Fruit fly (Drosophila melanogaster): Measurements from ENCODE around the gene tefu.
A peak's percentile ranks its signal among the peaks of the same experiment; 100 is the strongest.

The tefu gene

dm6 chr3R:15196134-15197034 is 45.7 kb downstream of the tefu start, which contains the start of the genes Kpc1 and CG42542 (continued):
- TF ChIP-seq BtbVII (GFP tag; optimal IDR thresholded peaks at IDR 0.05) = peak; percentile 32
- TF ChIP-seq crc (GFP tag; optimal IDR thresholded peaks at IDR 0.05) = peak; percentile 8
- TF ChIP-seq B-H2 (GFP tag; optimal IDR thresholded peaks at IDR 0.05) = peak; percentile 79
- peak; percentile 44 for TF ChIP-seq CG7372 (GFP tag; IDR thresholded peaks at IDR 0.05)
- TF ChIP-seq CG11560 (tag; IDR thresholded peaks at IDR 0.05) = no peak
- peak; percentile 59 for TF ChIP-seq CG6689 (GFP tag; IDR thresholded peaks at IDR 0.05)
- no peak for TF ChIP-seq C15 (GFP tag; IDR thresholded peaks at IDR 0.05)
- TF ChIP-seq CG3407 (GFP tag; optimal IDR thresholded peaks at IDR 0.05) = peak; percentile 9
- TF ChIP-seq CG11723 (GFP tag; optimal IDR thresholded peaks at IDR 0.05) = peak; percentile 56
- TF ChIP-seq CG1024 (GFP tag; IDR thresholded peaks at IDR 0.05) = no peak
- peak; percentile 20 for TF ChIP-seq CG15011 (GFP tag; optimal IDR thresholded peaks at IDR 0.05)
- no peak for TF ChIP-seq gcm (GFP tag; optimal IDR thresholded peaks at IDR 0.05)
- no peak; the same call in 1 of the 2 replicates for TF ChIP-seq Awh (GFP tag; IDR thresholded peaks at IDR 0.05)
- TF ChIP-seq CG11247 (GFP tag; IDR thresholded peaks at IDR 0.05) = peak; percentile 69
- TF ChIP-seq chm (GFP tag; IDR thresholded peaks at IDR 0.05) = peak; percentile 64; the same call in 1 of the 2 replicates
- peak; percentile 73 for TF ChIP-seq CG9727 (GFP tag; optimal IDR thresholded peaks at IDR 0.05)
- peak; percentile 59 for TF ChIP-seq CG8944 (GFP tag; optimal IDR thresholded peaks at IDR 0.05)
- TF ChIP-seq Max (GFP tag; optimal IDR thresholded peaks at IDR 0.05) = peak; percentile 77
- TF ChIP-seq CG11504 (tag; optimal IDR thresholded peaks at IDR 0.05) = no peak
- peak; percentile 93 for TF ChIP-seq pzg (GFP tag; optimal IDR thresholded peaks at IDR 0.05)
- peak; percentile 33; the same call in 2 of the 3 replicates for TF ChIP-seq croc (GFP tag; conservative IDR thresholded peaks at IDR 0.05)
- TF ChIP-seq unpg (GFP tag; optimal IDR thresholded peaks at IDR 0.05) = no peak
- TF ChIP-seq CG17829 (tag; optimal IDR thresholded peaks at IDR 0.05) = peak; percentile 83
- peak; percentile 33 for TF ChIP-seq schlank (tag; optimal IDR thresholded peaks at IDR 0.05)
- TF ChIP-seq CG5953 (GFP tag; IDR thresholded peaks at IDR 0.05) = no peak
- TF ChIP-seq sens-2 (GFP tag; IDR thresholded peaks at IDR 0.05) = no peak; the same call in 1 of the 2 replicates
- peak; percentile 60 for TF ChIP-seq CG4820 (GFP tag; optimal IDR thresholded peaks at IDR 0.05)
- peak; percentile 63; the same call in 1 of the 3 replicates for TF ChIP-seq CG6175 (GFP tag; IDR thresholded peaks at IDR 0.05)
- TF ChIP-seq CG8765 (GFP tag; IDR thresholded peaks at IDR 0.05) = no peak; the same call in 1 of the 2 replicates
- peak; percentile 71 for TF ChIP-seq Bteb2 (GFP tag; optimal IDR thresholded peaks at IDR 0.05)
- no peak for TF ChIP-seq CG15073 (GFP tag; optimal IDR thresholded peaks at IDR 0.05)
- TF ChIP-seq trh (GFP tag; optimal IDR thresholded peaks at IDR 0.05) = peak; percentile 58
- no peak for TF ChIP-seq GATAe (GFP tag; conservative IDR thresholded peaks at IDR 0.05)
- peak; percentile 83 for TF ChIP-seq HLH54F (GFP tag; optimal IDR thresholded peaks at IDR 0.05)
- peak; percentile 45; the same call in 1 of the 2 replicates for TF ChIP-seq CG4730 (GFP tag; IDR thresholded peaks at IDR 0.05)
- TF ChIP-seq CG4854 (GFP tag; optimal IDR thresholded peaks at IDR 0.05) = no peak
- peak; percentile 66 for TF ChIP-seq CG12744 (GFP tag; optimal IDR thresholded peaks at IDR 0.05)
- peak; percentile 83 for TF ChIP-seq zfh2 (GFP tag; optimal IDR thresholded peaks at IDR 0.05)
- TF ChIP-seq Scr (GFP tag; IDR thresholded peaks at IDR 0.05; ENCODE audit: partially characterized antibody) = peak; percentile 95
- TF ChIP-seq CG6854 (GFP tag; optimal IDR thresholded peaks at IDR 0.05) = no peak
- peak; percentile 90 for TF ChIP-seq Blimp-1 (GFP tag; optimal IDR thresholded peaks at IDR 0.05)
- TF ChIP-seq Fer1 (GFP tag; optimal IDR thresholded peaks at IDR 0.05) = no peak
- TF ChIP-seq fd102C (GFP tag; optimal IDR thresholded peaks at IDR 0.05) = no peak
- TF ChIP-seq Dad (GFP tag; optimal IDR thresholded peaks at IDR 0.05) = peak; percentile 50
- TF ChIP-seq inv (GFP tag; IDR thresholded peaks at IDR 0.05; ENCODE audit: partially characterized antibody) = peak; percentile 90
- peak; percentile 41; the same call in 1 of the 2 replicates for TF ChIP-seq CG16779 (GFP tag; IDR thresholded peaks at IDR 0.05)
- TF ChIP-seq az2 (GFP tag; optimal IDR thresholded peaks at IDR 0.05) = peak; percentile 77
- no peak for TF ChIP-seq disco-r (GFP tag; optimal IDR thresholded peaks at IDR 0.05)
- peak; percentile 38 for TF ChIP-seq Atf3 (GFP tag; optimal IDR thresholded peaks at IDR 0.05)

All from whole organism, embryonic.